Worm (Caenorhabditis elegans): ENCODE measurements around the gene F12E12.1.

DNA sequence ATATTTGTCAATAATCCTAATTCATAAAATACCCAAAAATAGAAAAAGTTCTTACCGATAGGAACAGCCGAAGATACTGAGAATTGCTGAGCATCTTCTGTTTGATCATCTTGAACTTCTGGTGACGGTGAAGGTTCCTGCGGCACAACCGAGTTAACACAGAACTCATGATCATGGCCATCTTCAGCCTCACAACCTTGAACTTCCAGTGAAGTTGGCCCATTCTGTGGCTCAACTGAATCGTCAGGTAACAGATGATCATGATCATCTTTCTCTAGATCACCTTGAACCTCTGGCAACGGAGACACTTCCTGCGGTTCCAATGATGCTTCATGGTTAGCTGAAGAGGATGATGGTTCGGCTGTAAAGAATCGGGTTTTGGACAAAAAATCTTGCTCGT is 30.0 kb downstream of the F12E12.1 start:
- TF ChIP-seq elt-3 (tag; optimal IDR thresholded peaks at IDR 0.05): no peak
- TF ChIP-seq lin-13 (GFP tag; optimal IDR thresholded peaks at IDR 0.05): no peak
- TF ChIP-seq nhr-11 (tag; optimal IDR thresholded peaks at IDR 0.05): no peak
- no peak for TF ChIP-seq R02D3.7 (tag; optimal IDR thresholded peaks at IDR 0.05)
- TF ChIP-seq mdl-1 (tag; optimal IDR thresholded peaks at IDR 0.05): no peak
- no peak for TF ChIP-seq lsy-2 (tag; optimal IDR thresholded peaks at IDR 0.05)

Data from whole organism, L2 larva.